Fruit fly (Drosophila melanogaster): Measurements from ENCODE around the gene Non2.
A peak's percentile ranks its signal among the peaks of the same experiment; 100 is the strongest.

The Non2 gene

DNA sequence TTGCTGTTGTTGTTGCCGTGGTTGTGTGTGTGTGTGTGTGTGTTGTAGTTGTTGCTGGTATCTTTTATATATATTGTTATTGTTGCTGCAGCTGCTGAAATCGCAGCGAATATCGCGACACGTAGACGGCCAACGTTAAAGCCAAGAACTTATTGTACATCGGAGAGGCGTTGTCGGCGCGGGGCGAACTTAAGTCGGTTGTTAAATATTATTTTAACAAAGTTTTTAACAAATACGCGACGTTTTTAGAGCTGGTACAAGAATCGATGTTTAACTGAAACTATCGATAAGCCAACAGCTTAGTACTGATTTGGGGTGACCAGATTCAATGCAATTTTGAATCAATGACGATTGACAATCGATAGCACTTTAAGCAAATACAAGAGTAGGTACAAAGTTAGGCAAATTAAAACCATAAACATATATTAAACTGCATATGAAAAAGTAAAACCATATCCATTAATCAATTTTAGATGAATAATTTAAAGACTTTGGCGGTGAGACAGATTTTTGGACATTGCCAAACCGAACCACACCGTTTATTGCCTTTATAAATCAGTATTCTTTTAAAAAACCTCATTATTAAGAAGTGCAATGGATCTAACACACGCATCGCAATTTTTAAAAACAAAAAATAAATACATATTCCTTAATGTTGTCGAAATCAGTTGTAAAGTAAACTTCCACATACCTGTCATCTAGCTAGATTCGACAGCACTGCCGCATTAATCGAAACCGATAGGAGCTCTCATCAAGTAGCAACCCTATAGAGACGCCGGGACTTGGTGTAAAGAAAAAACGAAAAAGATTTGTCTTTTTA is at the start of gene Non2, which contains the start of gene Mrtf:
Non2 (plus strand) TSS at position 731 of the 820 bp plus-strand sequence.
Mrtf (minus strand) TSS at position 268 of the 820 bp plus-strand sequence.
- TF ChIP-seq Hr39 (GFP tag; optimal IDR thresholded peaks at IDR 0.05) = peak; percentile 62
- TF ChIP-seq Hr4 (GFP tag; optimal IDR thresholded peaks at IDR 0.05) = peak; percentile 73
- TF ChIP-seq cyc (GFP tag; optimal IDR thresholded peaks at IDR 0.05) = peak; percentile 49
- peak; percentile 77 for TF ChIP-seq fkh (GFP tag; optimal IDR thresholded peaks at IDR 0.05)
- peak; percentile 28 for TF ChIP-seq CG11902 (GFP tag; optimal IDR thresholded peaks at IDR 0.05)
- TF ChIP-seq CG6276 (GFP tag; optimal IDR thresholded peaks at IDR 0.05) = no peak
- no peak for TF ChIP-seq dsx (GFP tag; optimal IDR thresholded peaks at IDR 0.05; ENCODE audit: poor library complexity, severe bottlenecking)
- TF ChIP-seq CG4318 (GFP tag; optimal IDR thresholded peaks at IDR 0.05) = peak; percentile 20
- peak; percentile 36 for TF ChIP-seq Sox102F (GFP tag; optimal IDR thresholded peaks at IDR 0.05)
- no peak for TF ChIP-seq Blimp-1 (GFP tag; optimal IDR thresholded peaks at IDR 0.05)
- TF ChIP-seq Lpt (GFP tag; optimal IDR thresholded peaks at IDR 0.05) = no peak
- TF ChIP-seq Eip78C (GFP tag) = peak; percentile 66
- peak; percentile 45 for TF ChIP-seq vri (GFP tag; optimal IDR thresholded peaks at IDR 0.05)
- TF ChIP-seq Sox14 (GFP tag; optimal IDR thresholded peaks at IDR 0.05) = peak; percentile 32
- no peak for TF ChIP-seq CG6808 (GFP tag; optimal IDR thresholded peaks at IDR 0.05)
- TF ChIP-seq CG7368 (GFP tag; optimal IDR thresholded peaks at IDR 0.05) = peak; percentile 10
- TF ChIP-seq CG6854 (GFP tag; optimal IDR thresholded peaks at IDR 0.05) = peak; percentile 20
- peak in 1 of 2 experiments; percentile 34 for TF ChIP-seq ss (GFP tag; optimal IDR thresholded peaks at IDR 0.05)
- peak; percentile 75 for TF ChIP-seq esn (GFP tag; optimal IDR thresholded peaks at IDR 0.05)
- peak; percentile 47 for TF ChIP-seq net (GFP tag; optimal IDR thresholded peaks at IDR 0.05)
- TF ChIP-seq CG6792 (GFP tag; optimal IDR thresholded peaks at IDR 0.05) = peak; percentile 53
- no peak for TF ChIP-seq Hr38 (GFP tag; optimal IDR thresholded peaks at IDR 0.05)
- peak; percentile 57; the same call in 1 of the 3 replicates for TF ChIP-seq CG6163 (GFP tag; IDR thresholded peaks at IDR 0.05)
- TF ChIP-seq CG15336 (GFP tag; IDR thresholded peaks at IDR 0.05) = no peak
- TF ChIP-seq Met (GFP tag; optimal IDR thresholded peaks at IDR 0.05) = peak; percentile 65
- TF ChIP-seq lz (GFP tag; optimal IDR thresholded peaks at IDR 0.05) = peak; percentile 73
- TF ChIP-seq pdm3 (GFP tag; optimal IDR thresholded peaks at IDR 0.05) = peak; percentile 74
- peak; percentile 67 for TF ChIP-seq Smox (GFP tag; optimal IDR thresholded peaks at IDR 0.05)
- TF ChIP-seq OdsH (GFP tag; optimal IDR thresholded peaks at IDR 0.05) = peak; percentile 67
- TF ChIP-seq CG10631 (GFP tag; optimal IDR thresholded peaks at IDR 0.05) = peak; percentile 73
- TF ChIP-seq Eip93F (GFP tag; optimal IDR thresholded peaks at IDR 0.05) = no peak
- TF ChIP-seq CG32006 (GFP tag; optimal IDR thresholded peaks at IDR 0.05) = peak; percentile 63
- TF ChIP-seq CG31627 (GFP tag; optimal IDR thresholded peaks at IDR 0.05) = peak; percentile 71
- TF ChIP-seq CG1621 (tag; optimal IDR thresholded peaks at IDR 0.05) = peak; percentile 33
- TF ChIP-seq CG9139 (GFP tag; optimal IDR thresholded peaks at IDR 0.05) = peak; percentile 14
- peak; percentile 65 for TF ChIP-seq CG3919 (GFP tag; optimal IDR thresholded peaks at IDR 0.05)
- TF ChIP-seq salr (GFP tag; optimal IDR thresholded peaks at IDR 0.05) = peak in 1 of 2 experiments; percentile 57
- 0 out of 2 replicates have a peak, but pooled peaks have one; percentile 28 for TF ChIP-seq Gug (GFP tag; IDR thresholded peaks at IDR 0.05)
- peak; percentile 20 for TF ChIP-seq CG8319 (GFP tag; optimal IDR thresholded peaks at IDR 0.05)
- TF ChIP-seq CG16779 (tag; optimal IDR thresholded peaks at IDR 0.05) = no peak
- 0 out of 3 replicates have a peak, but pooled peaks have one; percentile 33 for TF ChIP-seq CG8119 (GFP tag; IDR thresholded peaks at IDR 0.05)
- TF ChIP-seq topi (GFP tag; optimal IDR thresholded peaks at IDR 0.05) = peak; percentile 55
- TF ChIP-seq CG3032 (tag; optimal IDR thresholded peaks at IDR 0.05) = peak; percentile 66
- no peak; the same call in 1 of the 2 replicates for TF ChIP-seq CG11294 (GFP tag; IDR thresholded peaks at IDR 0.05)
- TF ChIP-seq CG10669 (GFP tag; optimal IDR thresholded peaks at IDR 0.05) = peak; percentile 20
- peak; percentile 15 for TF ChIP-seq CG11762 (GFP tag; optimal IDR thresholded peaks at IDR 0.05; ENCODE audit: insufficient read depth)
- TF ChIP-seq spab (GFP tag; optimal IDR thresholded peaks at IDR 0.05) = no peak
- TF ChIP-seq dac (GFP tag; optimal IDR thresholded peaks at IDR 0.05) = peak; percentile 22
- peak; percentile 3 for TF ChIP-seq Sox15 (GFP tag; optimal IDR thresholded peaks at IDR 0.05)
